Fruit fly (Drosophila melanogaster) whole organism, pupa: Measurements from ENCODE around the gene Enoph.
A peak's percentile ranks its signal among the peaks of the same experiment; 100 is the strongest.

Experiments used
- CG10348 ChIP-seq: fragments of 200-800 bp; sonication (Bioruptor generic); IDR thresholded peaks from 2 replicates; pipeline ENCODE4 v1.3.6; 2022; ENCODE audit warnings: missing biosample characterization, missing genetic modification characterization
- CG12605 ChIP-seq: fragments of 200-800 bp; sonication (Bioruptor generic); IDR thresholded peaks from 2 replicates; pipeline ENCODE4 v1.3.6; 2022; ENCODE audit warnings: missing biosample characterization, missing genetic modification characterization
- CG13204 ChIP-seq: fragments of 200-800 bp; sonication (Bioruptor generic); optimal IDR thresholded peaks from 2 replicates; lab custom pipeline; 2018; ENCODE audit warnings: missing biosample characterization, mild to moderate bottlenecking, missing genetic modification characterization, moderate library complexity
- CG14655 ChIP-seq: fragments of 200-800 bp; sonication (Bioruptor generic); optimal IDR thresholded peaks from 3 replicates; lab custom pipeline; 2017; ENCODE audit warnings: mild to moderate bottlenecking, missing biosample characterization, missing genetic modification reagents, missing genetic modification characterization
- CG15710 ChIP-seq: fragments of 200-800 bp; sonication (Bioruptor generic); optimal IDR thresholded peaks from 2 replicates; lab custom pipeline; 2018; ENCODE audit warnings: missing biosample characterization, mild to moderate bottlenecking, missing genetic modification characterization, moderate library complexity
- CG17806 ChIP-seq: fragments of 200-800 bp; sonication (Bioruptor generic); optimal IDR thresholded peaks from 2 replicates; lab custom pipeline; 2018; ENCODE audit warnings: missing biosample characterization, mild to moderate bottlenecking, missing genetic modification characterization, moderate library complexity
- CG32121 ChIP-seq: fragments of 200-800 bp; sonication (Bioruptor generic); IDR thresholded peaks from 2 replicates; pipeline ENCODE4 v1.3.6; 2022; ENCODE audit warnings: missing biosample characterization, missing genetic modification characterization
- CG34367 ChIP-seq: fragments of 200-800 bp; sonication (Bioruptor generic); optimal IDR thresholded peaks from 2 replicates; lab custom pipeline; 2018; ENCODE audit warnings: missing biosample characterization, mild to moderate bottlenecking, missing genetic modification characterization
- CG4496 ChIP-seq: fragments of 200-800 bp; sonication (Bioruptor generic); IDR thresholded peaks from 3 replicates; pipeline ENCODE4 v1.3.6; 2022; ENCODE audit warnings: missing biosample characterization, missing genetic modification characterization
- CG8159 ChIP-seq: fragments of 200-800 bp; sonication (Bioruptor generic); optimal IDR thresholded peaks from 3 replicates; lab custom pipeline; 2018; ENCODE audit warnings: missing biosample characterization, mild to moderate bottlenecking, missing genetic modification characterization, moderate library complexity
- CG8301 ChIP-seq: fragments of 200-800 bp; sonication (Bioruptor generic); optimal IDR thresholded peaks from 2 replicates; lab custom pipeline; 2018; ENCODE audit warnings: missing biosample characterization, mild to moderate bottlenecking, missing genetic modification characterization
- CG9948 ChIP-seq: fragments of 200-800 bp; sonication (Bioruptor generic); optimal IDR thresholded peaks from 2 replicates; lab custom pipeline; 2018; ENCODE audit warnings: missing biosample characterization, mild to moderate bottlenecking, missing genetic modification characterization, moderate library complexity
- D1 ChIP-seq: fragments of 200-800 bp; sonication (Bioruptor generic); optimal IDR thresholded peaks from 2 replicates; lab custom pipeline; 2018; ENCODE audit warnings: missing biosample characterization, mild to moderate bottlenecking, missing genetic modification characterization, moderate library complexity
- EcR ChIP-seq: fragments of 200-800 bp; sonication (Bioruptor generic); optimal IDR thresholded peaks from 3 replicates; lab custom pipeline; 2019; ENCODE audit warnings: missing biosample characterization, missing genetic modification characterization, mild to moderate bottlenecking, moderate library complexity, missing genetic modification reagents
- Ets98B ChIP-seq: fragments of 200-800 bp; sonication (Bioruptor generic); IDR thresholded peaks from 2 replicates; pipeline ENCODE4 v1.3.6; 2022; ENCODE audit warnings: missing biosample characterization, missing genetic modification characterization
- Pif1A ChIP-seq: fragments of 200-800 bp; sonication (Bioruptor generic); optimal IDR thresholded peaks from 3 replicates; lab custom pipeline; 2016; ENCODE audit warnings: missing biosample characterization, missing genetic modification characterization
- Pif1B ChIP-seq: fragments of 200-800 bp; sonication (Bioruptor generic); optimal IDR thresholded peaks from 3 replicates; lab custom pipeline; 2016; ENCODE audit warnings: missing biosample characterization, missing genetic modification characterization
- Snoo ChIP-seq: fragments of 200-800 bp; sonication (Bioruptor generic); optimal IDR thresholded peaks from 3 replicates; lab custom pipeline; 2017; ENCODE audit warnings: missing biosample characterization, mild to moderate bottlenecking, missing genetic modification characterization, inconsistent platforms
- fd96Ca ChIP-seq: fragments of 200-800 bp; sonication (Bioruptor generic); IDR thresholded peaks from 3 replicates; pipeline ENCODE4 v1.3.6; 2022; ENCODE audit warnings: missing biosample characterization, missing genetic modification characterization
- gl ChIP-seq: fragments of 200-800 bp; sonication (Bioruptor generic); optimal IDR thresholded peaks from 2 replicates; lab custom pipeline; 2018; ENCODE audit warnings: missing biosample characterization, mild to moderate bottlenecking, missing genetic modification characterization
- rn ChIP-seq: fragments of 200-800 bp; sonication (Bioruptor generic); IDR thresholded peaks from 2 replicates; pipeline ENCODE4 v1.3.6; 2022; ENCODE audit warnings: missing biosample characterization, missing genetic modification characterization

Gene Enoph

DNA sequence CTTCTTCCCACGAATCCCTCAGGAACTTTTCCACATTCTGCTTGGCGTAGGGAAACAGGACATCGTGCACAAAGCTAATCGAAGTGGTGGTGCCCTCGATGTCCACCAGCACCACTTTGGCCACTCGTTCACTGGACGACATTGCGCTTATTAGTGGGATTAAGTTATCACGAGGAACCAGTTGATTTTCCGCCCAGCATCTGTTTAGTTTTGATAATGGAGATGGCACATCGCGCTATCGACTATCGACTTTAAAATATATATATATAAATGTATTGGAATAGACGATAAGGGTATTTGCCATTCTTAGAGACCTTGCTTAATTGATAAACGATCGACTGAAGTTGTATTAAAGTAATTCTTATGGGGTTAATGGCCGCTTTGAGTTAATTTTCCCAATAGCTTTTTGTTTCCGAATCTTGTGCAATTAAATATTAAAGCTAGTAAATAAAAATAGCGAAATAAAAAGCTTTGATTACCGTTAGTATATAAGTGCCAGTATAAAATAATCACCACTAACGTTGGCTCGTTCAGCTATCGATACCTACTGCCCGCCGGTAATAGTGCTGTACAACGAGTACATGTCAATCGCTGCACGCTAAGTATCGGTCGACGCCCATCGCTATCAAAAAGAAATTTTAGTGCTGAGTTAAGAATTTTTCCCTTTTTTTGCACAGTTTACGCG is at the start of gene Enoph, which contains the start of gene Hph:
Enoph (minus strand) TSS at position 220 of the 685 bp plus-strand sequence.
Hph (plus strand) TSS at position 576 of the 685 bp plus-strand sequence.
- peak; percentile 31 for TF ChIP-seq Pif1A
- TF ChIP-seq CG34367 (tag; lab: Kevin White, UChicago) = peak; percentile 52
- TF ChIP-seq CG12605 (GFP tag; lab: Robert Waterston, UW) = 0 out of 2 replicates have a peak, but pooled peaks have one; percentile 9
- peak; percentile 50 for TF ChIP-seq CG8301 (tag; lab: Kevin White, UChicago)
- no peak for TF ChIP-seq rn (GFP tag; lab: Robert Waterston, UW)
- TF ChIP-seq CG17806 (tag; lab: Kevin White, UChicago) = peak; percentile 58
- TF ChIP-seq EcR (GFP tag; lab: Kevin White, UChicago) = no peak
- TF ChIP-seq CG15710 (tag; lab: Kevin White, UChicago) = peak; percentile 69
- no peak for TF ChIP-seq CG10348 (GFP tag; lab: Robert Waterston, UW)
- no peak for TF ChIP-seq Ets98B (GFP tag; lab: Robert Waterston, UW)
- no peak for TF ChIP-seq CG13204
- no peak for TF ChIP-seq gl (tag; lab: Kevin White, UChicago)
- TF ChIP-seq fd96Ca (GFP tag; lab: Robert Waterston, UW) = peak; percentile 78
- peak; percentile 54 for TF ChIP-seq Pif1B (GFP tag; lab: Kevin White, UChicago)
- TF ChIP-seq CG14655 (GFP tag; lab: Kevin White, UChicago) = no peak
- peak; percentile 63 for TF ChIP-seq CG8159 (tag; lab: Kevin White, UChicago)
- no peak for TF ChIP-seq D1 (tag; lab: Kevin White, UChicago)
- TF ChIP-seq CG32121 (GFP tag; lab: Robert Waterston, UW) = 0 out of 2 replicates have a peak, but pooled peaks have one; percentile 25
- TF ChIP-seq Snoo = peak; percentile 52
- TF ChIP-seq CG9948 (tag; lab: Kevin White, UChicago) = peak; percentile 46
- peak; percentile 73 for TF ChIP-seq CG4496 (GFP tag; lab: Robert Waterston, UW)

DNA sequence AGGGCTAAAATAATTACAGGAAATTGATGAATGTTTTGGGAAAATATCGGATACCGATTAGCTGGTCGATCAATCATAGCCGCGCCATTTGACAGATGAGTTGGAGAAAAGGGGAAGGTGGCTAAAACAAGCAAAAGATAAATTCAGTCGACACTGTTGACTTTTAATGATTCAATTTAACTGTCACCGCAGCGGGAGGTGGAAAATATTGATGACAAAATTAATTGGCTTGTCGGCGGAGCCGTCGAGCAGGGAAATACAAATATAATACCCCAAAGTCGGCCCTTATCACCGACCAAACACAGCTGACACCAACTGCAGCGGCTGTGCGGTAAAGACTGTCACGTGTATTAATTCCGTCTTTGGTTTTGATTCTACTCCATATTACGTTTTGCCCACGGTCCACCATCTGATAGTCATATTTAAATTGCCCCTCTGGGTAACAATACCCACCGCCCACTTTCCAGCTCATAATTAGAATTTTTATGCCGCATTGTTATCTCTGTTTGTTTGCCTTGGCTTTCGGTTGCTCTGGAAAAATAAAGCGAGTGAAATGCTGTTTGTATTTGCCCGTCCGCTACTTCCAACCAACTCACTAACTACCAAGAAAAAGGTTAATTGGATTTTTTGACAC is 49.5 kb upstream of the Enoph start:
- TF ChIP-seq CG32121 (GFP tag; lab: Robert Waterston, UW) (no peak), EcR (GFP tag; lab: Kevin White, UChicago) (no peak), CG4496 (GFP tag; lab: Robert Waterston, UW) (no peak), Snoo (no peak), CG14655 (GFP tag; lab: Kevin White, UChicago) (no peak), CG8301 (tag; lab: Kevin White, UChicago) (no peak), CG9948 (tag; lab: Kevin White, UChicago) (no peak), Pif1B (GFP tag; lab: Kevin White, UChicago) (no peak), CG10348 (GFP tag; lab: Robert Waterston, UW) (no peak), Pif1A (no peak), fd96Ca (GFP tag; lab: Robert Waterston, UW) (no peak), CG12605 (GFP tag; lab: Robert Waterston, UW) (no peak), CG15710 (tag; lab: Kevin White, UChicago) (no peak), gl (tag; lab: Kevin White, UChicago) (no peak), CG8159 (tag; lab: Kevin White, UChicago) (no peak)

DNA sequence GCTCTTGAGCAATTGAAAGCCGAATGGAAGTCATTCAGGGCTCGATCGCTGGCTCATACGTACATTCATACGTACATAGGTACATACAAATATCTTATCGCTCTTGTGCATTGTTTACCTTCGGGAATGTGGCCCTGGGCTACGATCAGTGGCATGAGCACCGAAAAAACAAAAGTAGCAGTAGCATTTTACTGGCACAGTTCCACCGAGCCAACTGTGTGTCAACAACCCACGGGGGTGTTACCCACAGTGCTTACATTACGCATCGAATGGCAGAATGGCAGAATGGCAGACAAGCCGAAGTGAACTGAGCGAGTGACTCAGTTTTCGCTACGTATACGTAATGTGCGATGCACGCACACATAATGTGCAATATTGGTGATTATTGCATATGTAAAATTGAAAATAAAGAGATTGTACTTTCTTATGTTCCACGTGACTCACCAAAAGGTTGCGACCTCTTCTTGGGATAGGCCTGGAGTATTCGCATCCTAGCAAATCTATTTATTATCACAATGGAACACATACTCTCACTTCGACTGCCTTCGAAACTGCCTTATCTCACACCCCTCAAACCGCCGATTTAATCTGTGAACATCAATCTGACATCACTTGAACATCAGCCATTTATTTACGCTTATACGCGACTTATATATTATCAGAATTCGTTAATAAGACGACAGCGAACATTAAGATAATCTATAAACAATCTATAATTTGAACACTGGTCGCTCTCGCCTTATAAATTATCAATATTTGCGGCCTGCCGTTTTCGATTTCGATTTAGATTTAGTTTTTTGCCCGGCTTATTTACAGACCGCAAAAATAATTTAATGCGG is 46.7 kb upstream of the Enoph start:
- TF ChIP-seq CG34367 (tag; lab: Kevin White, UChicago) (no peak), rn (GFP tag; lab: Robert Waterston, UW) (no peak), CG9948 (tag; lab: Kevin White, UChicago) (no peak), CG12605 (GFP tag; lab: Robert Waterston, UW) (no peak), CG14655 (GFP tag; lab: Kevin White, UChicago) (no peak), CG15710 (tag; lab: Kevin White, UChicago) (no peak), fd96Ca (GFP tag; lab: Robert Waterston, UW) (no peak), CG10348 (GFP tag; lab: Robert Waterston, UW) (no peak), Pif1A (no peak), CG8301 (tag; lab: Kevin White, UChicago) (no peak), D1 (tag; lab: Kevin White, UChicago) (no peak), EcR (GFP tag; lab: Kevin White, UChicago) (peak; percentile 86), Snoo (no peak), Ets98B (GFP tag; lab: Robert Waterston, UW) (no peak), CG17806 (tag; lab: Kevin White, UChicago) (no peak), CG32121 (GFP tag; lab: Robert Waterston, UW) (no peak), gl (tag; lab: Kevin White, UChicago) (peak; percentile 9), Pif1B (GFP tag; lab: Kevin White, UChicago) (peak; percentile 1), CG13204 (no peak), CG8159 (tag; lab: Kevin White, UChicago) (no peak), CG4496 (GFP tag; lab: Robert Waterston, UW) (0 out of 3 replicates have a peak, but pooled peaks have one; percentile 7)

DNA sequence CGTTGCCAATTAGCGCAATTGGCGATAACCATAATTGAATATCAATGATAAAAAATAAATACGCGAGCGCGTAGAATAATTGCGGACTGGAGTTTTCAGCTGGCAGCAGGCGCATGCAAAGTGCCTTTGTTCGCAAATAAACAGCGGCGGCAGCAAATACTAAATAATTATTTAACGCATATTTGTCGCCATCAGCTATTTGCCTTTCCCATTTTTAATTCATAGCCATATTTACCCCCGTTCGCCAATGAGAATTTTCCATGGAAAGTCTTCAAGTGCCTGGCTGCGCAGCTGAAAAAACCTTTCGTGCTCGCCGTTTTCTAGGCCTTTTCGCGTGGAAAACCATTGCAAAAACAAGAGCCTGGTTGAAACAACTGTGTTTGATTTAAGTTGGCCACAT is 45.4 kb upstream of the Enoph start:
- TF ChIP-seq CG15710 (tag; lab: Kevin White, UChicago) (no peak), CG4496 (GFP tag; lab: Robert Waterston, UW) (no peak), CG9948 (tag; lab: Kevin White, UChicago) (no peak), Ets98B (GFP tag; lab: Robert Waterston, UW) (no peak), CG8159 (tag; lab: Kevin White, UChicago) (no peak), gl (tag; lab: Kevin White, UChicago) (no peak), CG17806 (tag; lab: Kevin White, UChicago) (no peak), CG32121 (GFP tag; lab: Robert Waterston, UW) (no peak), CG34367 (tag; lab: Kevin White, UChicago) (no peak), Pif1A (no peak), CG13204 (no peak)
